Fruit fly (Drosophila melanogaster) whole organism, wandering third instar larva: ENCODE data around the gene CG42779.

Source experiments
- Abd-B ChIP-seq: fragments of >200 bp; optimal IDR thresholded peaks from 2 replicates; lab custom pipeline; 2017; ENCODE audit warnings: missing biosample characterization, missing genetic modification characterization
- CG32264 ChIP-seq: fragments of 200-800 bp; sonication (Bioruptor generic); optimal IDR thresholded peaks from 2 replicates; lab custom pipeline; 2016; ENCODE audit warnings: missing biosample characterization, missing genetic modification characterization
- CG9705 ChIP-seq: fragments of 200-800 bp; sonication (Bioruptor generic); optimal IDR thresholded peaks from 2 replicates; lab custom pipeline; 2018; ENCODE audit warnings: missing biosample characterization, mild to moderate bottlenecking, missing genetic modification characterization
- Dfd ChIP-seq: fragments of >200 bp; optimal IDR thresholded peaks from 2 replicates; lab custom pipeline; 2017; ENCODE audit warnings: missing biosample characterization, missing genetic modification characterization
- Dif ChIP-seq: fragments of 200-275, 200-300 bp; sonication (Bioruptor generic); optimal IDR thresholded peaks from 2 replicates; lab custom pipeline; 2018; ENCODE audit warnings: missing biosample characterization, missing genetic modification characterization; ENCODE audit not compliant: partially characterized antibody
- HLH106 ChIP-seq: fragments of 200-800 bp; optimal IDR thresholded peaks from 3 replicates; lab custom pipeline; 2019; ENCODE audit warnings: missing biosample characterization, mild to moderate bottlenecking, missing genetic modification characterization, moderate library complexity
- Hnf4 ChIP-seq: fragments of 200-800 bp; sonication (Bioruptor generic); optimal IDR thresholded peaks from 2 replicates; lab custom pipeline; 2016; ENCODE audit warnings: missing biosample characterization, mild to moderate bottlenecking, missing genetic modification characterization
- Hr78 ChIP-seq: fragments of >200 bp; optimal IDR thresholded peaks from 2 replicates; lab custom pipeline; 2017; ENCODE audit warnings: missing biosample characterization, missing genetic modification characterization
- Hr83 ChIP-seq: fragments of 200-300 bp; sonication (Bioruptor generic); optimal IDR thresholded peaks from 2 replicates; lab custom pipeline; 2016; ENCODE audit warnings: missing biosample characterization, mild to moderate bottlenecking, missing genetic modification characterization, moderate library complexity; ENCODE audit not compliant: poor library complexity, severe bottlenecking
- Jra ChIP-seq: sonication (Bioruptor generic); optimal IDR thresholded peaks from 2 replicates; lab custom pipeline; 2016; ENCODE audit warnings: missing biosample characterization, missing genetic modification characterization
- Mio ChIP-seq: sonication (Bioruptor generic); optimal IDR thresholded peaks from 2 replicates; lab custom pipeline; 2016; ENCODE audit warnings: missing biosample characterization, missing genetic modification characterization
- Myc ChIP-seq: fragments of >200 bp; optimal IDR thresholded peaks from 2 replicates; lab custom pipeline; 2017
- N ChIP-seq: fragments of >200 bp; optimal IDR thresholded peaks from 2 replicates; lab custom pipeline; 2018; ENCODE audit warnings: missing biosample characterization, missing external identifiers, missing genetic modification characterization
- OdsH ChIP-seq: fragments of 200-800 bp; sonication (Bioruptor generic); optimal IDR thresholded peaks from 2 replicates; lab custom pipeline; 2016; ENCODE audit warnings: missing biosample characterization, mild to moderate bottlenecking, missing genetic modification characterization
- Rel ChIP-seq, 2 experiments: fragments of 200-800 bp; sonication (Bioruptor generic) in 1 of 2; optimal IDR thresholded peaks; 2 replicates in 1 of 2; 3 replicates in 1 of 2; lab custom pipeline; 2016 to 2019; ENCODE audit warnings: mild to moderate bottlenecking in 2 of 2, missing biosample characterization in 2 of 2, missing genetic modification characterization in 2 of 2, moderate library complexity in 1 of 2
- Sp1 ChIP-seq: fragments of 200-800 bp; sonication (Bioruptor generic); optimal IDR thresholded peaks from 3 replicates; lab custom pipeline; 2019; ENCODE audit warnings: missing biosample characterization, mild to moderate bottlenecking, missing genetic modification characterization, moderate library complexity
- Vsx2 ChIP-seq: fragments of 200-300, 225-300 bp; sonication (Bioruptor generic); optimal IDR thresholded peaks from 2 replicates; lab custom pipeline; 2018; ENCODE audit warnings: missing biosample characterization, missing genetic modification characterization; ENCODE audit not compliant: partially characterized antibody
- br ChIP-seq: fragments of 200-800 bp; sonication (Bioruptor generic); optimal IDR thresholded peaks from 2 replicates; lab custom pipeline; 2016; ENCODE audit warnings: missing biosample characterization, missing genetic modification characterization
- brk ChIP-seq: fragments of 200-800 bp; sonication (Bioruptor generic); optimal IDR thresholded peaks from 2 replicates; lab custom pipeline; 2016; ENCODE audit warnings: missing biosample characterization, mild to moderate bottlenecking, missing genetic modification characterization
- dl ChIP-seq, 2 experiments: fragments of 175-275, 200-275 bp in 1 of 2; fragments of 200-275 bp in 1 of 2; sonication (Bioruptor generic); optimal IDR thresholded peaks; lab custom pipeline; 2018; ENCODE audit warnings: mild to moderate bottlenecking in 2 of 2, missing biosample characterization in 2 of 2, missing genetic modification characterization in 2 of 2, moderate library complexity in 2 of 2; ENCODE audit not compliant: partially characterized antibody in 2 of 2, insufficient read depth in 1 of 2
- dmrt93B ChIP-seq: fragments of 200-800 bp; sonication (Bioruptor generic); optimal IDR thresholded peaks from 2 replicates; lab custom pipeline; 2018; ENCODE audit warnings: missing biosample characterization, mild to moderate bottlenecking, missing genetic modification characterization
- dsf ChIP-seq: sonication (Bioruptor generic); optimal IDR thresholded peaks from 2 replicates; lab custom pipeline; 2016; ENCODE audit warnings: missing biosample characterization, missing genetic modification characterization, borderline replicate concordance
- ey ChIP-seq: fragments of 200-800 bp; sonication (Bioruptor generic); optimal IDR thresholded peaks from 2 replicates; lab custom pipeline; 2016; ENCODE audit warnings: missing biosample characterization, missing genetic modification characterization
- foxo ChIP-seq, 2 experiments: fragments of 200-800 bp; sonication (Bioruptor generic); optimal IDR thresholded peaks; 2 replicates in 1 of 2; 3 replicates in 1 of 2; lab custom pipeline; 2016 to 2017; ENCODE audit warnings: missing biosample characterization in 2 of 2, missing genetic modification characterization in 2 of 2
- fru ChIP-seq: fragments of 200-800 bp; sonication (Bioruptor generic); optimal IDR thresholded peaks from 3 replicates; lab custom pipeline; 2016; ENCODE audit warnings: missing biosample characterization, mild to moderate bottlenecking, missing genetic modification characterization
- h ChIP-seq: fragments of 200-800 bp; sonication (Bioruptor generic); optimal IDR thresholded peaks from 3 replicates; lab custom pipeline; 2016; ENCODE audit warnings: missing biosample characterization, mild to moderate bottlenecking, missing genetic modification characterization
- jim ChIP-seq: fragments of 175-275, 200-325 bp; sonication (Bioruptor generic); optimal IDR thresholded peaks from 2 replicates; lab custom pipeline; 2016; ENCODE audit warnings: missing biosample characterization, mild to moderate bottlenecking, missing genetic modification characterization
- lola ChIP-seq: fragments of >200 bp; optimal IDR thresholded peaks from 2 replicates; lab custom pipeline; 2017; ENCODE audit warnings: missing biosample characterization, missing genetic modification characterization
- pan ChIP-seq: fragments of >200 bp; optimal IDR thresholded peaks from 2 replicates; lab custom pipeline; 2017
- psq ChIP-seq: fragments of 200-800 bp; sonication (Bioruptor generic); optimal IDR thresholded peaks from 3 replicates; lab custom pipeline; 2017; ENCODE audit warnings: missing biosample characterization, mild to moderate bottlenecking, missing genetic modification characterization, moderate library complexity
- rgr ChIP-seq: fragments of 200-800 bp; sonication (Bioruptor generic); optimal IDR thresholded peaks from 3 replicates; lab custom pipeline; 2016; ENCODE audit warnings: missing biosample characterization, mild to moderate bottlenecking, missing genetic modification characterization
- sage ChIP-seq: fragments of 200-800 bp; sonication (Bioruptor generic); optimal IDR thresholded peaks from 2 replicates; lab custom pipeline; 2016; ENCODE audit warnings: missing biosample characterization, mild to moderate bottlenecking, missing genetic modification characterization
- sv ChIP-seq: fragments of 200-800 bp; sonication (Bioruptor generic); optimal IDR thresholded peaks from 3 replicates; lab custom pipeline; 2016; ENCODE audit warnings: missing biosample characterization, missing genetic modification characterization
- tai ChIP-seq: sonication (Bioruptor generic); optimal IDR thresholded peaks from 2 replicates; lab custom pipeline; 2016; ENCODE audit warnings: missing biosample characterization, missing genetic modification characterization
- usp ChIP-seq: fragments of >200 bp; optimal IDR thresholded peaks from 2 replicates; lab custom pipeline; 2017; ENCODE audit warnings: missing biosample characterization, missing genetic modification characterization

CG42779 gene

dm6 chr3R:17122796-17123504, 1.6 kb downstream of the CG42779 start:
- TF ChIP-seq dsf (no peak), usp (GFP tag; lab: Kevin White, UChicago) (no peak), Hr78 (GFP tag; lab: Kevin White, UChicago) (no peak), Mio (GFP tag; lab: Kevin White, UChicago) (no peak), tai (no peak), Sp1 (peak; percentile 80), h (GFP tag; lab: Kevin White, UChicago) (peak; percentile 26), Dfd (GFP tag; lab: Kevin White, UChicago) (no peak), psq (GFP tag; lab: Kevin White, UChicago) (peak; percentile 60), Myc (lab: Kevin White, UChicago) (no peak), Vsx2 (GFP tag; lab: Kevin White, UChicago) (no peak), Jra (no peak), lola (GFP tag; lab: Kevin White, UChicago) (no peak), rgr (GFP tag; lab: Kevin White, UChicago) (peak; percentile 53), dmrt93B (GFP tag; lab: Kevin White, UChicago) (peak; percentile 40), pan (lab: Kevin White, UChicago) (no peak), brk (GFP tag; lab: Kevin White, UChicago) (no peak), fru (GFP tag; lab: Kevin White, UChicago) (peak; percentile 61), Rel (GFP tag; optimal IDR thresholded peaks at IDR 0.05; lab: Kevin White, UChicago) (no peak), Rel (tag; optimal IDR thresholded peaks at IDR 0.05; lab: Kevin White, UChicago) (peak; percentile 24), HLH106 (tag; lab: Kevin White, UChicago) (peak; percentile 86), Abd-B (no peak), sv (GFP tag; lab: Kevin White, UChicago) (no peak), ey (peak; percentile 27), CG9705 (GFP tag; lab: Kevin White, UChicago) (no peak), jim (GFP tag; lab: Kevin White, UChicago) (no peak), Dif (no peak), foxo (GFP tag; optimal IDR thresholded peaks at IDR 0.05; lab: Kevin White, UChicago) (peak in 1 of 2 experiments; percentile 78), sage (no peak), OdsH (GFP tag; lab: Kevin White, UChicago) (peak; percentile 61), CG32264 (GFP tag; lab: Kevin White, UChicago) (no peak), Hr83 (GFP tag; lab: Kevin White, UChicago) (no peak)
- TF ChIP-seq, all 38 proteins: peak for 11

- TF ChIP-seq brk (GFP tag; lab: Kevin White, UChicago) (no peak), CG9705 (GFP tag; lab: Kevin White, UChicago) (no peak), pan (lab: Kevin White, UChicago) (no peak), dl (GFP tag; optimal IDR thresholded peaks at IDR 0.05; lab: Kevin White, UChicago; ENCODE audit: insufficient read depth in 1 of 2, partially characterized antibody in 2 of 2) (no peak), br (GFP tag; lab: Kevin White, UChicago) (no peak), N (GFP tag; lab: Kevin White, UChicago) (no peak), ey (no peak)
- TF ChIP-seq, all 38 proteins: peak for 0
These were observed 2.8 kb downstream of the CG42779 start, which contains the start of gene CG45079 for dm6 chr3R:17124177-17124576. TSS of gene CG45079 (plus strand) at chr3R:17124477.

- TF ChIP-seq Hnf4 (GFP tag; lab: Kevin White, UChicago) (no peak), Myc (lab: Kevin White, UChicago) (peak; percentile 69)
- TF ChIP-seq, all 38 proteins: peak for 1
These were observed 4.1 kb downstream of the CG42779 start, which contains the start of gene cher for dm6 chr3R:17125339-17126044. TSS of gene cher (minus strand) at chr3R:17125389.
